ENCODE assay signal across 4 worm cellular contexts in genomic region chrII:5308961-5309360, ce11.
TF ChIP-seq lines count a peak whose summit lies in the region.

No protein-coding gene starts in this region.

TF ChIP-seq in whole organism, L1 larva, 84 proteins besides CTCF, POLR2A, EP300 and RAD21:
- TF ChIP-seq lsy-2 (tag; optimal IDR thresholded peaks at IDR 0.05; lab: Kevin White, UChicago) (no peak), C16A3.4 (tag; optimal IDR thresholded peaks at IDR 0.05; lab: Kevin White, UChicago) (no peak), nhr-20 (tag; optimal IDR thresholded peaks at IDR 0.05; lab: Kevin White, UChicago) (no peak), nhr-19 (GFP tag; conservative IDR thresholded peaks at IDR 0.05; lab: Robert Waterston, UW) (no peak), nhr-84 (tag; optimal IDR thresholded peaks at IDR 0.05; lab: Kevin White, UChicago) (no peak), mep-1 (tag; optimal IDR thresholded peaks at IDR 0.05; lab: Kevin White, UChicago) (no peak), efl-1 (optimal IDR thresholded peaks at IDR 0.05; lab: Kevin White, UChicago) (no peak), efl-1 (GFP tag; optimal IDR thresholded peaks at IDR 0.05 in 1 of 2; lab: Kevin White, UChicago) (peak in 1 of 2 experiments; percentile 8), pqm-1 (tag; optimal IDR thresholded peaks at IDR 0.05; lab: Kevin White, UChicago) (no peak), egl-13 (tag; optimal IDR thresholded peaks at IDR 0.05; lab: Kevin White, UChicago) (no peak), jun-1 (tag; optimal IDR thresholded peaks at IDR 0.05; lab: Kevin White, UChicago) (no peak), nhr-85 (tag; lab: Kevin White, UChicago) (no peak), grh-1 (GFP tag; IDR thresholded peaks at IDR 0.05; lab: Robert Waterston, UW) (no peak), nhr-77 (tag; optimal IDR thresholded peaks at IDR 0.05; lab: Kevin White, UChicago) (no peak), skn-1 (tag; optimal IDR thresholded peaks at IDR 0.05; lab: Kevin White, UChicago) (no peak), lin-39 (tag; optimal IDR thresholded peaks at IDR 0.05; lab: Kevin White, UChicago) (no peak), lin-13 (GFP tag; optimal IDR thresholded peaks at IDR 0.05; lab: Kevin White, UChicago) (no peak), hpl-2 (GFP tag; optimal IDR thresholded peaks at IDR 0.05; lab: Kevin White, UChicago) (no peak), lin-14 (GFP tag; optimal IDR thresholded peaks at IDR 0.05; lab: Kevin White, UChicago) (peak; percentile 60), swsn-7 (tag; optimal IDR thresholded peaks at IDR 0.05; lab: Kevin White, UChicago) (no peak), lin-35 (GFP tag; optimal IDR thresholded peaks at IDR 0.05; lab: Kevin White, UChicago) (no peak), nhr-71 (tag; optimal IDR thresholded peaks at IDR 0.05; lab: Kevin White, UChicago) (peak; percentile 17), pag-3 (tag; optimal IDR thresholded peaks at IDR 0.05; lab: Kevin White, UChicago; ENCODE audit: borderline replicate concordance, insufficient read depth) (no peak), F16B12.6 (tag; optimal IDR thresholded peaks at IDR 0.05; lab: Kevin White, UChicago) (no peak)

TF ChIP-seq in whole organism, L2 larva, 48 proteins besides CTCF, POLR2A, EP300 and RAD21:
- TF ChIP-seq nhr-129 (tag; optimal IDR thresholded peaks at IDR 0.05; lab: Kevin White, UChicago) (no peak), unc-55 (GFP tag; optimal IDR thresholded peaks at IDR 0.05; lab: Kevin White, UChicago) (peak; percentile 79), C34F6.9 (tag; optimal IDR thresholded peaks at IDR 0.05; lab: Kevin White, UChicago) (peak; percentile 33)
TF ChIP-seq in whole organism, L2 larva: peak in this region for 2.

TF ChIP-seq in whole organism, L3 larva, 47 proteins besides CTCF, POLR2A, EP300 and RAD21:
- TF ChIP-seq ztf-4 (tag; optimal IDR thresholded peaks at IDR 0.05; lab: Kevin White, UChicago) = no peak
- TF ChIP-seq nfya-1 (tag; optimal IDR thresholded peaks at IDR 0.05; lab: Kevin White, UChicago; ENCODE audit: insufficient read depth) = peak; percentile 48
- no peak for TF ChIP-seq eor-1 (tag; optimal IDR thresholded peaks at IDR 0.05; lab: Kevin White, UChicago)
- peak; percentile 25 for TF ChIP-seq lin-39 (tag; optimal IDR thresholded peaks at IDR 0.05; lab: Kevin White, UChicago)
- TF ChIP-seq aly-2 (tag; optimal IDR thresholded peaks at IDR 0.05; lab: Kevin White, UChicago) = no peak
- no peak for TF ChIP-seq nhr-67 (tag; optimal IDR thresholded peaks at IDR 0.05; lab: Kevin White, UChicago)

TF ChIP-seq in whole organism, mixed stage, embryonic, 35 proteins besides CTCF, POLR2A, EP300 and RAD21:
- TF ChIP-seq nhr-2 (tag; optimal IDR thresholded peaks at IDR 0.05; lab: Kevin White, UChicago) (no peak), hlh-1 (tag; optimal IDR thresholded peaks at IDR 0.05; lab: Kevin White, UChicago) (peak; percentile 72)
TF ChIP-seq in whole organism, mixed stage, embryonic: peak in this region for 1.
